Fruit fly (Drosophila melanogaster): Measurements from ENCODE around the gene Ubx.

The Ubx gene

DNA sequence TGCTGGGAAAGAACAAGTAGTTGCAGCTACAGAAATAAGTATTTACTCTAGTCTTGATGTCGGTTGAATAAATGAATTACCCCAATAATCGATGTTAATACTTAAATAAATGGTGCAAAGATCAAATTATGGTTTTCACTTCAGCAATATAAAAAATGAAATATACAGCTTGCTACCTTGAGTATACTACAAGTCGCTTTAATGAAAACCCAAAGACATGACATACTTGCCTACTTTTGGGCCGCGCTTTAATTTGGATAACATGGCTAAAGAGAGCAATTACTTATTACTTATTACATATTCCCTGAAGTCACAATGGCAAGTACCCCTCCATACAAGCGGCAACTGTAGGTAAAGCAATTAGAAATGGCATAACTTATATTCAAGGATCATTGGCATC is 123.0 kb downstream of the Ubx start:
- TF ChIP-seq dpn (GFP tag; optimal IDR thresholded peaks at IDR 0.05) (no peak), CG13894 (tag; optimal IDR thresholded peaks at IDR 0.05) (no peak), CG2712 (tag; optimal IDR thresholded peaks at IDR 0.05) (peak; percentile 33), zfh1 (GFP tag; IDR thresholded peaks at IDR 0.05) (no peak)

DNA sequence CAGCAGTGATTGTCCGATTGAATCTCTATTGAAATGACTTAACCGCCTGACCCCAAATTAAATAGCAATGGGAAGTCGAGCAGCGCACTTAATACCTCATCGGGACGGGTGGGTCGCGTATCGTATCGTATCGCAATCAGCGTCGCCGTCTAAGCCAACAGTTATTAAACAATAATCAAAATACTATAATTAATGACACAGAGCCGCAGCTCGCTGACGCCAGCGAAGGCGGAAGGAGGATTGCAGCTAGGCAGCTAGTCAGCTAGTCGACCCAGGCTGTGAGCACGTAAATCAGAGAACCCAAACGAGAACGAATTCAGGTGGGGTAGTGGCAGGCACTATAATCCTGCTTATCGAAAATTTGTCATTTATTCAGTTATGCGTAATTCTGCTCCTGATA is 125.3 kb downstream of the Ubx start, which contains the start of gene NPF:
Gene NPF (plus strand): TSS at position 301 of the 400 bp plus-strand sequence.
- TF ChIP-seq CG15011 (GFP tag; optimal IDR thresholded peaks at IDR 0.05) (no peak), Nf-YC (tag; optimal IDR thresholded peaks at IDR 0.05) (no peak), Fer2 (tag; optimal IDR thresholded peaks at IDR 0.05) (no peak), Aef1 (GFP tag; IDR thresholded peaks at IDR 0.05) (no peak), CG32772 (GFP tag; IDR thresholded peaks at IDR 0.05) (no peak), sqz (GFP tag; optimal IDR thresholded peaks at IDR 0.05) (no peak), CG7963 (GFP tag; IDR thresholded peaks at IDR 0.05; ENCODE audit: partially characterized antibody) (no peak), hkb (optimal IDR thresholded peaks at IDR 0.05) (no peak), hkb (GFP tag; IDR thresholded peaks at IDR 0.05) (no peak), Fer1 (GFP tag; optimal IDR thresholded peaks at IDR 0.05) (no peak), Sox100B (GFP tag; optimal IDR thresholded peaks at IDR 0.05) (no peak)

Measured in whole organism, embryonic.